Fruit fly (Drosophila melanogaster): ENCODE data around the gene loj.

The loj gene

dm6 chr3L:6074975-6075692 is 19.7 kb upstream of the loj start, which contains the start of the genes CG13295 and CG6610 (continued):
- TF ChIP-seq Hr39 (GFP tag; optimal IDR thresholded peaks at IDR 0.05): peak; percentile 60
- TF ChIP-seq Eip93F (GFP tag; optimal IDR thresholded peaks at IDR 0.05): no peak
- peak; percentile 9 for TF ChIP-seq Sox102F (GFP tag; optimal IDR thresholded peaks at IDR 0.05)
- TF ChIP-seq fkh (GFP tag; optimal IDR thresholded peaks at IDR 0.05): peak; percentile 84

- TF ChIP-seq Lpt (GFP tag; optimal IDR thresholded peaks at IDR 0.05): no peak
- TF ChIP-seq topi (GFP tag; optimal IDR thresholded peaks at IDR 0.05): no peak
- peak; percentile 19 for TF ChIP-seq Eip78C (GFP tag)
- peak; percentile 10 for TF ChIP-seq svp (GFP tag)
- TF ChIP-seq achi (GFP tag; optimal IDR thresholded peaks at IDR 0.05): no peak
- TF ChIP-seq CG11902 (GFP tag; optimal IDR thresholded peaks at IDR 0.05): no peak
- no peak for TF ChIP-seq CG31627 (GFP tag; optimal IDR thresholded peaks at IDR 0.05)
- no peak for TF ChIP-seq CG10669 (GFP tag; optimal IDR thresholded peaks at IDR 0.05)
- TF ChIP-seq lz (GFP tag; optimal IDR thresholded peaks at IDR 0.05): no peak
- no peak for TF ChIP-seq CG3032 (tag; optimal IDR thresholded peaks at IDR 0.05)
- TF ChIP-seq CG6792 (GFP tag; optimal IDR thresholded peaks at IDR 0.05): no peak
- TF ChIP-seq Blimp-1 (GFP tag; optimal IDR thresholded peaks at IDR 0.05): no peak
These were observed 18.4 kb upstream of the loj start, which contains the start of gene ssp6 for dm6 chr3L:6076429-6076828. TSS of gene ssp6 (plus strand) at chr3L:6076722.

dm6 chr3L:6082561-6082960 is 12.2 kb upstream of the loj start, which contains the start of gene CG13293:
TSS of gene CG13293 (plus strand) at chr3L:6082883.
- no peak for TF ChIP-seq eg (GFP tag; IDR thresholded peaks at IDR 0.05)
- TF ChIP-seq achi (GFP tag; optimal IDR thresholded peaks at IDR 0.05): peak; percentile 88

dm6 chr3L:6084446-6084845 is 10.3 kb upstream of the loj start:
- TF ChIP-seq fd59A (GFP tag; optimal IDR thresholded peaks at IDR 0.05): no peak
- no peak for TF ChIP-seq CG1621 (tag; optimal IDR thresholded peaks at IDR 0.05)
- peak; percentile 45 for TF ChIP-seq achi (GFP tag; optimal IDR thresholded peaks at IDR 0.05)
- TF ChIP-seq fd85E (GFP tag; optimal IDR thresholded peaks at IDR 0.05): no peak
- TF ChIP-seq esn (GFP tag; optimal IDR thresholded peaks at IDR 0.05): peak; percentile 6
- TF ChIP-seq CG9139 (GFP tag; optimal IDR thresholded peaks at IDR 0.05): no peak
- peak; percentile 19 for TF ChIP-seq CG10669 (GFP tag; optimal IDR thresholded peaks at IDR 0.05)
- no peak for TF ChIP-seq CG6808 (GFP tag; optimal IDR thresholded peaks at IDR 0.05)
- TF ChIP-seq vri (GFP tag; optimal IDR thresholded peaks at IDR 0.05): no peak
- no peak for TF ChIP-seq CG6854 (GFP tag; optimal IDR thresholded peaks at IDR 0.05)
- peak; percentile 56 for TF ChIP-seq CG4318 (GFP tag; optimal IDR thresholded peaks at IDR 0.05)
- TF ChIP-seq dsx (GFP tag; optimal IDR thresholded peaks at IDR 0.05; ENCODE audit: poor library complexity, severe bottlenecking): no peak
- TF ChIP-seq CG31627 (GFP tag; optimal IDR thresholded peaks at IDR 0.05): no peak
- peak; percentile 46 for TF ChIP-seq acj6 (GFP tag; optimal IDR thresholded peaks at IDR 0.05)
- peak; percentile 64 for TF ChIP-seq OdsH (GFP tag; optimal IDR thresholded peaks at IDR 0.05)
- TF ChIP-seq CG6163 (GFP tag; IDR thresholded peaks at IDR 0.05): peak; percentile 25; the same call in 1 of the 3 replicates
- peak; percentile 38 for TF ChIP-seq svp (GFP tag)
- no peak for TF ChIP-seq Blimp-1 (GFP tag; optimal IDR thresholded peaks at IDR 0.05)
- no peak for TF ChIP-seq CG11762 (GFP tag; optimal IDR thresholded peaks at IDR 0.05; ENCODE audit: insufficient read depth)
- no peak for TF ChIP-seq Sox15 (GFP tag; optimal IDR thresholded peaks at IDR 0.05)
- TF ChIP-seq CG8632 (GFP tag; optimal IDR thresholded peaks at IDR 0.05): no peak
- peak; percentile 46 for TF ChIP-seq pdm3 (GFP tag; optimal IDR thresholded peaks at IDR 0.05)
- peak; percentile 73 for TF ChIP-seq CG8119 (GFP tag; IDR thresholded peaks at IDR 0.05)
- TF ChIP-seq cyc (GFP tag; optimal IDR thresholded peaks at IDR 0.05): no peak
- no peak for TF ChIP-seq Smox (GFP tag; optimal IDR thresholded peaks at IDR 0.05)
- TF ChIP-seq CG6792 (GFP tag; optimal IDR thresholded peaks at IDR 0.05): no peak
- TF ChIP-seq CG8319 (GFP tag; optimal IDR thresholded peaks at IDR 0.05): no peak
- TF ChIP-seq Lpt (GFP tag; optimal IDR thresholded peaks at IDR 0.05): no peak
- peak; percentile 43 for TF ChIP-seq Ets96B (tag; optimal IDR thresholded peaks at IDR 0.05)
- TF ChIP-seq CG34406 (GFP tag; optimal IDR thresholded peaks at IDR 0.05): no peak
- TF ChIP-seq Hr39 (GFP tag; optimal IDR thresholded peaks at IDR 0.05): no peak
- no peak for TF ChIP-seq Met (GFP tag; optimal IDR thresholded peaks at IDR 0.05)
- peak; percentile 9 for TF ChIP-seq Eip75B (GFP tag; optimal IDR thresholded peaks at IDR 0.05)
- TF ChIP-seq Hr38 (GFP tag; optimal IDR thresholded peaks at IDR 0.05): no peak
- TF ChIP-seq CG11294 (GFP tag; IDR thresholded peaks at IDR 0.05): no peak; the same call in 1 of the 2 replicates
